Fruit fly (Drosophila melanogaster) whole organism, prepupa: Measurements from ENCODE around the gene Rtnl2.

Experiments used
- CG3032 ChIP-seq: fragments of 200-800 bp; optimal IDR thresholded peaks from 2 replicates; lab custom pipeline; 2019; ENCODE audit warnings: missing biosample characterization, mild to moderate bottlenecking, missing genetic modification characterization, moderate library complexity
- CG32006 ChIP-seq: fragments of 200-800 bp; sonication (Bioruptor generic); optimal IDR thresholded peaks from 3 replicates; lab custom pipeline; 2017; ENCODE audit warnings: missing biosample characterization, mild to moderate bottlenecking, missing genetic modification characterization
- CG8319 ChIP-seq: fragments of 200-800 bp; sonication (Bioruptor generic); optimal IDR thresholded peaks from 3 replicates; lab custom pipeline; 2016; ENCODE audit warnings: missing biosample characterization, missing genetic modification characterization
- Met ChIP-seq: fragments of 200-800 bp; sonication (Bioruptor generic); optimal IDR thresholded peaks from 3 replicates; lab custom pipeline; 2016; ENCODE audit warnings: missing biosample characterization, missing genetic modification characterization
- Sox14 ChIP-seq: fragments of 200-800 bp; sonication (Bioruptor generic); optimal IDR thresholded peaks from 3 replicates; lab custom pipeline; 2016; ENCODE audit warnings: missing biosample characterization, missing genetic modification characterization
- fd59A ChIP-seq: fragments of 200-800 bp; sonication (Bioruptor generic); optimal IDR thresholded peaks from 2 replicates; lab custom pipeline; 2017; ENCODE audit warnings: missing biosample characterization, mild to moderate bottlenecking, missing genetic modification characterization, missing genetic modification reagents
- svp ChIP-seq: fragments of 200-800 bp; sonication (Bioruptor generic); peaks from one replicate; lab custom pipeline; 2016; ENCODE audit warnings: missing biosample characterization, missing genetic modification characterization

dm6 chr3R:7541145-7541860, 11.3 kb upstream of the Rtnl2 start, which contains the start of the genes alpha-Est3 and alpha-Est2:
- TF ChIP-seq CG3032 (tag; lab: Kevin White, UChicago) (no peak), CG32006 (GFP tag; lab: Kevin White, UChicago) (no peak), CG8319 (GFP tag; lab: Kevin White, UChicago) (no peak), fd59A (no peak), Sox14 (no peak), Met (GFP tag; lab: Kevin White, UChicago) (no peak), svp (GFP tag; lab: Kevin White, UChicago) (no peak)
